Fruit fly (Drosophila melanogaster) whole organism, adult: ENCODE results near the gene CG32270.

Source experiments
- CG11617 ChIP-seq: fragments of 200-800 bp; sonication (Bioruptor generic); optimal IDR thresholded peaks from 2 replicates; lab custom pipeline; 2017; ENCODE audit warnings: mild to moderate bottlenecking, missing biosample characterization, missing genetic modification reagents, missing genetic modification characterization
- CG12768 ChIP-seq: fragments of 200-800 bp; sonication (Bioruptor generic); optimal IDR thresholded peaks from 2 replicates; lab custom pipeline; 2017; ENCODE audit warnings: missing biosample characterization, missing genetic modification characterization, mild to moderate bottlenecking, moderate library complexity, missing genetic modification reagents
- CG14711 ChIP-seq: fragments of 200-800 bp; sonication (Bioruptor generic); optimal IDR thresholded peaks from 2 replicates; lab custom pipeline; 2018; ENCODE audit warnings: missing biosample characterization, mild to moderate bottlenecking, missing genetic modification characterization, moderate library complexity
- CG1620 ChIP-seq: fragments of 200-800 bp; sonication (Bioruptor generic); optimal IDR thresholded peaks from 2 replicates; lab custom pipeline; 2016; ENCODE audit warnings: missing biosample characterization, missing genetic modification characterization
- CG33017 ChIP-seq: fragments of 200-800 bp; sonication (Bioruptor generic); optimal IDR thresholded peaks from 2 replicates; lab custom pipeline; 2018; ENCODE audit warnings: missing biosample characterization, mild to moderate bottlenecking, missing genetic modification characterization, moderate library complexity
- CG5204 ChIP-seq: fragments of 200-800 bp; sonication (Bioruptor generic); optimal IDR thresholded peaks from 2 replicates; lab custom pipeline; 2016; ENCODE audit warnings: missing biosample characterization, missing genetic modification characterization
- CG7045 ChIP-seq: fragments of 200-800 bp; sonication (Bioruptor generic); optimal IDR thresholded peaks from 2 replicates; lab custom pipeline; 2017; ENCODE audit warnings: missing biosample characterization, mild to moderate bottlenecking, missing genetic modification characterization
- CG7101 ChIP-seq: fragments of 200-800 bp; sonication (Bioruptor generic); optimal IDR thresholded peaks from 2 replicates; lab custom pipeline; 2018; ENCODE audit warnings: missing biosample characterization, mild to moderate bottlenecking, missing genetic modification characterization, moderate library complexity
- Clk ChIP-seq: fragments of 200-800 bp; sonication (Bioruptor generic); optimal IDR thresholded peaks from 2 replicates; lab custom pipeline; 2017; ENCODE audit warnings: missing biosample characterization, missing genetic modification characterization
- Crg-1 ChIP-seq: fragments of 200-800 bp; sonication (Bioruptor generic); optimal IDR thresholded peaks from 2 replicates; lab custom pipeline; 2016; ENCODE audit warnings: missing biosample characterization, missing genetic modification characterization
- Hr96 ChIP-seq: fragments of 200-800 bp; sonication (Bioruptor generic); optimal IDR thresholded peaks from 2 replicates; lab custom pipeline; 2016; ENCODE audit warnings: missing biosample characterization, missing genetic modification characterization
- Mnt ChIP-seq: fragments of 200-800 bp; sonication (Bioruptor generic); optimal IDR thresholded peaks from 2 replicates; lab custom pipeline; 2016; ENCODE audit warnings: missing biosample characterization, mild to moderate bottlenecking, missing genetic modification characterization
- bab1 ChIP-seq: fragments of 200-800 bp; sonication (Bioruptor generic); optimal IDR thresholded peaks from 3 replicates; lab custom pipeline; 2019; ENCODE audit warnings: missing biosample characterization, mild to moderate bottlenecking, missing genetic modification characterization, moderate library complexity
- cic ChIP-seq: fragments of 200-800 bp; sonication (Bioruptor generic); optimal IDR thresholded peaks from 2 replicates; lab custom pipeline; 2017; ENCODE audit warnings: missing biosample characterization, mild to moderate bottlenecking, missing genetic modification characterization, moderate library complexity
- cnc ChIP-seq, 2 experiments: fragments of >200 bp; optimal IDR thresholded peaks; 2 replicates each; lab custom pipeline; 2017
- kay ChIP-seq: fragments of 200-800 bp; sonication (Bioruptor generic); peaks from one replicate; lab custom pipeline; 2016; ENCODE audit warnings: missing biosample characterization, missing genetic modification characterization, borderline replicate concordance
- ovo ChIP-seq: fragments of 200-800 bp; sonication (Bioruptor generic); optimal IDR thresholded peaks from 2 replicates; lab custom pipeline; 2016; ENCODE audit warnings: missing biosample characterization, missing genetic modification characterization
- pad ChIP-seq: fragments of 200-800 bp; sonication (Bioruptor generic); optimal IDR thresholded peaks from 3 replicates; lab custom pipeline; 2017; ENCODE audit warnings: missing biosample characterization, missing genetic modification characterization, mild to moderate bottlenecking, moderate library complexity, missing genetic modification reagents
- tj ChIP-seq: fragments of 200-800 bp; sonication (Bioruptor generic); optimal IDR thresholded peaks from 3 replicates; lab custom pipeline; 2017; ENCODE audit warnings: missing biosample characterization, mild to moderate bottlenecking, missing genetic modification characterization, moderate library complexity
- toe ChIP-seq: fragments of 200-800 bp; sonication (Bioruptor generic); optimal IDR thresholded peaks from 2 replicates; lab custom pipeline; 2016; ENCODE audit warnings: missing biosample characterization, missing genetic modification characterization

CG32270 gene

dm6 chr3L:3172445-3172844 is 36.3 kb downstream of the CG32270 start, which contains the start of gene CG14963:
TSS of gene CG14963 (minus strand) at chr3L:3172545.
- TF ChIP-seq CG11617 (GFP tag; lab: Kevin White, UChicago) (no peak), Hr96 (GFP tag; lab: Kevin White, UChicago) (no peak), CG14711 (tag; lab: Kevin White, UChicago) (no peak), pad (GFP tag; lab: Kevin White, UChicago) (no peak)

dm6 chr3L:3169107-3169506 is 39.7 kb downstream of the CG32270 start, which contains the start of the genes CG32278 and CG32281:
TSS of gene CG32278 (plus strand) at chr3L:3169286.
TSS of gene CG32281 (plus strand) at chr3L:3169375.
- no peak for TF ChIP-seq CG1620 (GFP tag; lab: Kevin White, UChicago)
- peak; percentile 28 for TF ChIP-seq Mnt (GFP tag; lab: Kevin White, UChicago)

dm6 chr3L:3166200-3166695 is 42.5 kb downstream of the CG32270 start, which contains the start of gene Asciz:
TSS of gene Asciz (minus strand) at chr3L:3166250.
- TF ChIP-seq cnc (optimal IDR thresholded peaks at IDR 0.05; lab: Kevin White, UChicago) (no peak), CG12768 (GFP tag; lab: Kevin White, UChicago) (peak; percentile 14), cic (GFP tag; lab: Kevin White, UChicago) (no peak)

dm6 chr3L:3165399-3165798 is 43.4 kb downstream of the CG32270 start:
- TF ChIP-seq tj (GFP tag; lab: Kevin White, UChicago) (no peak), CG11617 (GFP tag; lab: Kevin White, UChicago) (peak; percentile 1)

dm6 chr3L:3164951-3165350 is 43.8 kb downstream of the CG32270 start, which contains the start of gene CG32280:
TSS of gene CG32280 (plus strand) at chr3L:3165181.
- no peak for TF ChIP-seq tj (GFP tag; lab: Kevin White, UChicago)
- TF ChIP-seq cnc (optimal IDR thresholded peaks at IDR 0.05; lab: Kevin White, UChicago), result no peak
- peak; percentile 57 for TF ChIP-seq Crg-1 (GFP tag; lab: Kevin White, UChicago)
- no peak for TF ChIP-seq toe (GFP tag; lab: Kevin White, UChicago)
- peak; percentile 17 for TF ChIP-seq cic (GFP tag; lab: Kevin White, UChicago)
- no peak for TF ChIP-seq CG14711 (tag; lab: Kevin White, UChicago)
- no peak for TF ChIP-seq CG33017
- TF ChIP-seq pad (GFP tag; lab: Kevin White, UChicago), result no peak
- TF ChIP-seq CG1620 (GFP tag; lab: Kevin White, UChicago), result no peak
- no peak for TF ChIP-seq CG5204
- TF ChIP-seq ovo, result peak; percentile 39
- TF ChIP-seq bab1 (GFP tag; lab: Kevin White, UChicago), result peak; percentile 60
- TF ChIP-seq Mnt (GFP tag; lab: Kevin White, UChicago), result peak; percentile 30
- no peak for TF ChIP-seq kay (GFP tag; lab: Kevin White, UChicago)
- no peak for TF ChIP-seq CG7045 (GFP tag; lab: Kevin White, UChicago)
- no peak for TF ChIP-seq Clk
- TF ChIP-seq CG11617 (GFP tag; lab: Kevin White, UChicago), result peak; percentile 19
- peak; percentile 10 for TF ChIP-seq CG7101 (tag; lab: Kevin White, UChicago)
- no peak for TF ChIP-seq Hr96 (GFP tag; lab: Kevin White, UChicago)
- TF ChIP-seq CG12768 (GFP tag; lab: Kevin White, UChicago), result no peak

- no peak for TF ChIP-seq CG11617 (GFP tag; lab: Kevin White, UChicago)
- TF ChIP-seq CG5204, result no peak
- no peak for TF ChIP-seq toe (GFP tag; lab: Kevin White, UChicago)
- TF ChIP-seq Hr96 (GFP tag; lab: Kevin White, UChicago), result no peak
- no peak for TF ChIP-seq CG7101 (tag; lab: Kevin White, UChicago)
- no peak for TF ChIP-seq kay (GFP tag; lab: Kevin White, UChicago)
- TF ChIP-seq pad (GFP tag; lab: Kevin White, UChicago), result no peak
- no peak for TF ChIP-seq Clk
- no peak for TF ChIP-seq tj (GFP tag; lab: Kevin White, UChicago)
- TF ChIP-seq cnc (optimal IDR thresholded peaks at IDR 0.05; lab: Kevin White, UChicago), result no peak
- no peak for TF ChIP-seq ovo
- TF ChIP-seq cic (GFP tag; lab: Kevin White, UChicago), result no peak
Observed at dm6 chr3L:3162584-3162983, 46.2 kb downstream of the CG32270 start.

- no peak for TF ChIP-seq Clk
- no peak for TF ChIP-seq kay (GFP tag; lab: Kevin White, UChicago)
- TF ChIP-seq CG11617 (GFP tag; lab: Kevin White, UChicago), result no peak
- no peak for TF ChIP-seq tj (GFP tag; lab: Kevin White, UChicago)
- TF ChIP-seq Hr96 (GFP tag; lab: Kevin White, UChicago), result no peak
- TF ChIP-seq Mnt (GFP tag; lab: Kevin White, UChicago), result no peak
- no peak for TF ChIP-seq CG5204
- TF ChIP-seq toe (GFP tag; lab: Kevin White, UChicago), result no peak
- no peak for TF ChIP-seq CG14711 (tag; lab: Kevin White, UChicago)
- no peak for TF ChIP-seq ovo
- no peak for TF ChIP-seq pad (GFP tag; lab: Kevin White, UChicago)
- TF ChIP-seq CG33017, result no peak
- no peak for TF ChIP-seq bab1 (GFP tag; lab: Kevin White, UChicago)
- TF ChIP-seq CG7045 (GFP tag; lab: Kevin White, UChicago), result no peak
- no peak for TF ChIP-seq CG7101 (tag; lab: Kevin White, UChicago)
- no peak for TF ChIP-seq CG1620 (GFP tag; lab: Kevin White, UChicago)
- no peak for TF ChIP-seq cic (GFP tag; lab: Kevin White, UChicago)
Observed at dm6 chr3L:3161968-3162367, 46.8 kb downstream of the CG32270 start, which contains the start of gene rasp. TSS of gene rasp (plus strand) at chr3L:3162180.
